Worm (Caenorhabditis elegans): ENCODE data around the gene ntl-9.

The ntl-9 gene

ce11 chrIII:4910956-4911355, 33.4 kb upstream of the ntl-9 start, which contains the start of gene F26F4.2:
Gene F26F4.2 (plus strand): TSS chrIII:4911256.
- no peak for TF ChIP-seq ceh-19 (GFP tag; optimal IDR thresholded peaks at IDR 0.05)
- TF ChIP-seq pros-1 (tag; optimal IDR thresholded peaks at IDR 0.05) = no peak
- TF ChIP-seq T23F11.4 (GFP tag; optimal IDR thresholded peaks at IDR 0.05) = no peak
- no peak for TF ChIP-seq ahr-1 (tag; optimal IDR thresholded peaks at IDR 0.05)
- TF ChIP-seq odd-2 (tag; optimal IDR thresholded peaks at IDR 0.05) = no peak
- TF ChIP-seq tbx-2 (tag; optimal IDR thresholded peaks at IDR 0.05) = no peak
- no peak for TF ChIP-seq ceh-31 (tag; optimal IDR thresholded peaks at IDR 0.05)
- no peak for TF ChIP-seq dve-1 (tag; optimal IDR thresholded peaks at IDR 0.05)
- no peak for TF ChIP-seq eyg-1 (tag; optimal IDR thresholded peaks at IDR 0.05)
- no peak for TF ChIP-seq unc-3 (GFP tag; conservative IDR thresholded peaks at IDR 0.05)
- TF ChIP-seq unc-3 (tag; optimal IDR thresholded peaks at IDR 0.05) = no peak
- no peak for TF ChIP-seq madf-2 (tag; optimal IDR thresholded peaks at IDR 0.05)
- TF ChIP-seq pha-4 (tag; optimal IDR thresholded peaks at IDR 0.05) = no peak
- TF ChIP-seq ceh-22 (tag; optimal IDR thresholded peaks at IDR 0.05) = no peak
- TF ChIP-seq nhr-232 (tag; optimal IDR thresholded peaks at IDR 0.05) = no peak
- no peak for TF ChIP-seq ceh-18 (tag; optimal IDR thresholded peaks at IDR 0.05)
- TF ChIP-seq ceh-45 (GFP tag; IDR thresholded peaks at IDR 0.05) = no peak

ce11 chrIII:4912317-4912716, 32.0 kb upstream of the ntl-9 start, which contains the start of the genes F26F4.9 and cee-1:
Gene F26F4.9 (minus strand): TSS chrIII:4912521.
Gene cee-1 (plus strand): TSS chrIII:4912699.
- TF ChIP-seq tbx-7 (tag; optimal IDR thresholded peaks at IDR 0.05) (peak; percentile 71), C08G9.2 (tag; optimal IDR thresholded peaks at IDR 0.05) (peak; percentile 85), ets-4 (tag; optimal IDR thresholded peaks at IDR 0.05) (peak; percentile 75), lim-6 (tag; optimal IDR thresholded peaks at IDR 0.05) (peak; percentile 39), ceh-2 (tag; optimal IDR thresholded peaks at IDR 0.05) (peak; percentile 71), unc-55 (GFP tag; optimal IDR thresholded peaks at IDR 0.05) (peak; percentile 30), pqm-1 (tag; optimal IDR thresholded peaks at IDR 0.05) (no peak), hlh-13 (GFP tag; optimal IDR thresholded peaks at IDR 0.05) (no peak), pax-1 (tag; optimal IDR thresholded peaks at IDR 0.05) (no peak), zip-5 (tag; optimal IDR thresholded peaks at IDR 0.05) (peak; percentile 52), ceh-31 (tag; optimal IDR thresholded peaks at IDR 0.05) (peak; percentile 85), npax-4 (tag; optimal IDR thresholded peaks at IDR 0.05) (no peak), unc-3 (GFP tag; conservative IDR thresholded peaks at IDR 0.05) (no peak), unc-3 (tag; optimal IDR thresholded peaks at IDR 0.05) (no peak), fax-1 (tag; optimal IDR thresholded peaks at IDR 0.05) (peak; percentile 2), eyg-1 (tag; optimal IDR thresholded peaks at IDR 0.05) (no peak), ceh-18 (tag; optimal IDR thresholded peaks at IDR 0.05) (peak; percentile 38), hlh-6 (tag; optimal IDR thresholded peaks at IDR 0.05) (no peak), C38D4.7 (GFP tag; optimal IDR thresholded peaks at IDR 0.05) (no peak), rnt-1 (tag; optimal IDR thresholded peaks at IDR 0.05) (peak; percentile 7), ref-2 (tag; optimal IDR thresholded peaks at IDR 0.05) (peak; percentile 25), hlh-8 (tag; optimal IDR thresholded peaks at IDR 0.05) (peak; percentile 72), ztf-16 (tag; optimal IDR thresholded peaks at IDR 0.05) (peak; percentile 13), ahr-1 (tag; optimal IDR thresholded peaks at IDR 0.05) (no peak)

DNA sequence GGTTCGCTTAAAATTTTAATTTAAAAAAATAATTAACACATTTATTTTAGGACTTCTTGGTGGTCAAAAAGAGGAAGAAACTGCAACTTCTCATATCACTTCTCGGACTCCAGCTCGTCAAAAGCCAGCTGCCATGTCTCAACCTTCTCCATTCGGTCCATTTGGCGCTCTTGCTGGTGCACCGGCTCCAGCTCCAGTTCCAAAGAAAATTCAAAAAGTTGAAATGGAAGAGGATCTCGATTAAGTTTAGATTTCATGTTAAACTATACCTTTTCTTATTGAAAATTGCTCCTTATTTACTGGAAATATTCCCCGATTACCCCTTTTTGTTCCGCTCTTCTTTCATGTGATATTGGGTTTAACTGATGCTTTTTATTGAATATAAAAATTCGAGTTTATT, 30.6 kb upstream of the ntl-9 start:
- TF ChIP-seq ref-2 (tag; optimal IDR thresholded peaks at IDR 0.05) (no peak), ttx-3 (tag; optimal IDR thresholded peaks at IDR 0.05) (no peak), nfya-1 (tag; optimal IDR thresholded peaks at IDR 0.05) (no peak), hlh-30 (tag; optimal IDR thresholded peaks at IDR 0.05; ENCODE audit: insufficient read depth) (no peak), ceh-48 (tag; optimal IDR thresholded peaks at IDR 0.05) (no peak), F13H6.1 (tag; optimal IDR thresholded peaks at IDR 0.05) (no peak), eyg-1 (tag; optimal IDR thresholded peaks at IDR 0.05) (no peak), pros-1 (tag; optimal IDR thresholded peaks at IDR 0.05) (no peak), T23F11.4 (GFP tag; optimal IDR thresholded peaks at IDR 0.05) (no peak), sox-4 (tag; optimal IDR thresholded peaks at IDR 0.05) (no peak), pha-4 (tag; optimal IDR thresholded peaks at IDR 0.05) (no peak), lim-6 (tag; optimal IDR thresholded peaks at IDR 0.05) (no peak), Y22D7AL.16 (tag; optimal IDR thresholded peaks at IDR 0.05) (no peak), pha-2 (tag; optimal IDR thresholded peaks at IDR 0.05) (no peak)
